Fruit fly (Drosophila melanogaster) S2 (cell line): ENCODE results near the gene bc10.

Experiments
- CG8478 ChIP-seq: fragments of >200 bp; optimal IDR thresholded peaks from 2 replicates; lab custom pipeline; 2018
- CTCF ChIP-seq, 2 experiments: fragments of >200 bp; optimal IDR thresholded peaks; 2 replicates each; lab custom pipeline; 2018

- TF ChIP-seq CTCF (optimal IDR thresholded peaks at IDR 0.05; lab: Kevin White, UChicago) (no peak), CG8478 (lab: Kevin White, UChicago) (no peak)
These were observed 44.5 kb downstream of the bc10 start for dm6 chr3L:5609493-5609892.
